Worm (Caenorhabditis elegans) whole organism, late embryonic: Measurements from ENCODE around the gene T18D3.6.

Experiments used
- C08G9.2 ChIP-seq: sonication (generic microtip); optimal IDR thresholded peaks from 2 replicates; lab custom pipeline; 2016; ENCODE audit warnings: mild to moderate bottlenecking, missing genetic modification characterization, moderate library complexity, missing compliant biosample characterization
- C38D4.7 ChIP-seq: fragments of 200-800 bp; sonication (Bioruptor generic); optimal IDR thresholded peaks from 2 replicates; lab custom pipeline; 2018; ENCODE audit warnings: mild to moderate bottlenecking, missing genetic modification characterization, moderate library complexity, missing compliant biosample characterization
- F13H6.1 ChIP-seq: sonication (generic microtip); optimal IDR thresholded peaks from 2 replicates; lab custom pipeline; 2016; ENCODE audit warnings: missing genetic modification characterization, missing compliant biosample characterization
- T23F11.4 ChIP-seq: fragments of 200-800 bp; sonication (Bioruptor generic); optimal IDR thresholded peaks from 2 replicates; lab custom pipeline; 2018; ENCODE audit warnings: mild to moderate bottlenecking, missing genetic modification characterization, missing compliant biosample characterization
- ahr-1 ChIP-seq: sonication (generic microtip); optimal IDR thresholded peaks from 2 replicates; lab custom pipeline; 2016; ENCODE audit warnings: missing genetic modification characterization, missing compliant biosample characterization
- ceh-14 ChIP-seq: sonication (generic microtip); optimal IDR thresholded peaks from 2 replicates; lab custom pipeline; 2016; ENCODE audit warnings: missing genotype, missing genetic modification characterization, missing compliant biosample characterization
- ceh-19 ChIP-seq: fragments of 200-800 bp; sonication (Bioruptor generic); optimal IDR thresholded peaks from 2 replicates; lab custom pipeline; 2018; ENCODE audit warnings: mild to moderate bottlenecking, missing genetic modification characterization, missing compliant biosample characterization
- ceh-2 ChIP-seq: sonication (generic microtip); optimal IDR thresholded peaks from 2 replicates; lab custom pipeline; 2016; ENCODE audit warnings: missing genotype, missing genetic modification characterization, missing compliant biosample characterization
- ceh-24 ChIP-seq: sonication (generic microtip); optimal IDR thresholded peaks from 2 replicates; lab custom pipeline; 2016; ENCODE audit warnings: mild to moderate bottlenecking, missing genetic modification characterization, missing compliant biosample characterization
- ceh-30 ChIP-seq: fragments of 150-350 bp; optimal IDR thresholded peaks from 2 replicates; lab custom pipeline; 2014; ENCODE audit warnings: missing biosample characterization, missing genetic modification characterization
- ceh-45 ChIP-seq: fragments of 200-800 bp; sonication (Bioruptor generic); IDR thresholded peaks from 2 replicates; pipeline ENCODE4 v1.3.6; 2022; ENCODE audit warnings: missing genetic modification reagents, missing genetic modification characterization, missing compliant biosample characterization
- ceh-6 ChIP-seq: fragments of 200-800 bp; sonication (Bioruptor generic); optimal IDR thresholded peaks from 2 replicates; lab custom pipeline; 2018; ENCODE audit warnings: mild to moderate bottlenecking, missing genetic modification characterization, missing compliant biosample characterization
- elt-2 ChIP-seq: sonication (generic microtip); optimal IDR thresholded peaks from 2 replicates; lab custom pipeline; 2016; ENCODE audit warnings: missing genetic modification reagents, missing genetic modification characterization, missing compliant biosample characterization
- elt-4 ChIP-seq: sonication (generic microtip); optimal IDR thresholded peaks from 2 replicates; lab custom pipeline; 2016; ENCODE audit warnings: missing genetic modification characterization, missing compliant biosample characterization
- ets-4 ChIP-seq: sonication (generic microtip); optimal IDR thresholded peaks from 2 replicates; lab custom pipeline; 2016; ENCODE audit warnings: missing genetic modification characterization, missing compliant biosample characterization
- fkh-10 ChIP-seq: fragments of 150-350 bp; optimal IDR thresholded peaks from 2 replicates; lab custom pipeline; 2014; ENCODE audit warnings: missing biosample characterization, missing genetic modification reagents, missing genetic modification characterization
- hlh-13 ChIP-seq: fragments of 200-800 bp; sonication (Bioruptor generic); optimal IDR thresholded peaks from 2 replicates; lab custom pipeline; 2018; ENCODE audit warnings: mild to moderate bottlenecking, missing genetic modification characterization, missing compliant biosample characterization
- lim-6 ChIP-seq: sonication (generic microtip); optimal IDR thresholded peaks from 2 replicates; lab custom pipeline; 2016; ENCODE audit warnings: missing genetic modification characterization, missing compliant biosample characterization
- mec-3 ChIP-seq: sonication (generic microtip); optimal IDR thresholded peaks from 2 replicates; lab custom pipeline; 2016; ENCODE audit warnings: borderline replicate concordance, missing genetic modification characterization, missing compliant biosample characterization
- nhr-11 ChIP-seq: fragments of 150-350 bp; optimal IDR thresholded peaks from 2 replicates; lab custom pipeline; 2014; ENCODE audit warnings: missing biosample characterization, missing genetic modification characterization
- npax-4 ChIP-seq: sonication (generic microtip); optimal IDR thresholded peaks from 2 replicates; lab custom pipeline; 2016; ENCODE audit warnings: missing genetic modification characterization, missing compliant biosample characterization
- odd-2 ChIP-seq: sonication (generic microtip); optimal IDR thresholded peaks from 2 replicates; lab custom pipeline; 2017; ENCODE audit warnings: antibody characterized with exemption, mild to moderate bottlenecking, missing genetic modification characterization, missing compliant biosample characterization
- pag-3 ChIP-seq: sonication (generic microtip); optimal IDR thresholded peaks from 2 replicates; lab custom pipeline; 2016; ENCODE audit warnings: missing compliant biosample characterization, missing genetic modification characterization, borderline replicate concordance
- pat-9 ChIP-seq: fragments of 200-800 bp; sonication (Bioruptor generic); optimal IDR thresholded peaks from 2 replicates; lab custom pipeline; 2018; ENCODE audit warnings: mild to moderate bottlenecking, missing genetic modification characterization, moderate library complexity, missing compliant biosample characterization
- pqm-1 ChIP-seq: sonication (generic microtip); optimal IDR thresholded peaks from 2 replicates; lab custom pipeline; 2016; ENCODE audit warnings: missing genetic modification characterization, missing compliant biosample characterization
- sox-2 ChIP-seq: fragments of 200-800 bp; sonication (Bioruptor generic); IDR thresholded peaks from 2 replicates; pipeline ENCODE4 v1.3.6; 2022; ENCODE audit warnings: missing genetic modification reagents, missing genetic modification characterization, missing compliant biosample characterization
- syd-9 ChIP-seq: sonication (generic microtip); optimal IDR thresholded peaks from 2 replicates; lab custom pipeline; 2016; ENCODE audit warnings: mild to moderate bottlenecking, missing genetic modification characterization, moderate library complexity, missing compliant biosample characterization
- tbx-7 ChIP-seq: sonication (generic microtip); optimal IDR thresholded peaks from 2 replicates; lab custom pipeline; 2016; ENCODE audit warnings: missing genotype, missing genetic modification characterization, missing compliant biosample characterization
- unc-3 ChIP-seq, 2 experiments: fragments of 200-800 bp in 1 of 2; sonication (Bioruptor generic) in 1 of 2; sonication (generic microtip) in 1 of 2; conservative IDR thresholded peaks in 1 of 2; optimal IDR thresholded peaks in 1 of 2; 2 replicates each; pipeline versions ENCODE4 v1.3.6 to Lab custom; 2016 to 2022; ENCODE audit warnings: missing compliant biosample characterization in 2 of 2, missing genetic modification characterization in 2 of 2, missing genetic modification reagents in 1 of 2
- unc-86 ChIP-seq: sonication (generic microtip); optimal IDR thresholded peaks from 2 replicates; lab custom pipeline; 2016; ENCODE audit warnings: missing genetic modification characterization, missing compliant biosample characterization
- zip-5 ChIP-seq: sonication (generic microtip); optimal IDR thresholded peaks from 2 replicates; lab custom pipeline; 2016; ENCODE audit warnings: missing genetic modification characterization, missing compliant biosample characterization
- ztf-16 ChIP-seq: sonication (generic microtip); optimal IDR thresholded peaks from 2 replicates; lab custom pipeline; 2017; ENCODE audit warnings: missing genetic modification characterization, missing compliant biosample characterization

T18D3.6 gene

ce11 chrX:12463504-12463903, 13.8 kb downstream of the T18D3.6 start, which contains the start of gene T18D3.5:
T18D3.5 (plus strand) TSS chrX:12463804.
- TF ChIP-seq zip-5 (tag; lab: Kevin White, UChicago) (no peak), ahr-1 (no peak), ztf-16 (tag; lab: Kevin White, UChicago) (no peak), sox-2 (no peak), pqm-1 (no peak), hlh-13 (GFP tag; lab: Kevin White, UChicago) (no peak), odd-2 (tag; lab: Kevin White, UChicago) (no peak), elt-4 (tag; lab: Kevin White, UChicago) (no peak), ets-4 (tag; lab: Kevin White, UChicago) (no peak)

ce11 chrX:12466769-12467168, 17.1 kb downstream of the T18D3.6 start, which contains the start of gene cdf-2:
cdf-2 (minus strand) TSS chrX:12466917.
- no peak for TF ChIP-seq unc-86 (tag; lab: Kevin White, UChicago)
- TF ChIP-seq, all 69 proteins: peak for 0

ce11 chrX:12467660-12468111, 18.0 kb downstream of the T18D3.6 start, which contains the start of gene myo-2:
myo-2 (plus strand) TSS chrX:12468061.
- TF ChIP-seq lim-6, result no peak
- TF ChIP-seq mec-3 (tag; lab: Kevin White, UChicago), result no peak
- TF ChIP-seq ceh-45 (GFP tag; lab: Robert Waterston, UW), result no peak
- no peak for TF ChIP-seq ceh-24 (tag; lab: Kevin White, UChicago)
- no peak for TF ChIP-seq nhr-11 (tag; lab: Kevin White, UChicago)
- no peak for TF ChIP-seq C08G9.2 (tag; lab: Kevin White, UChicago)
- no peak for TF ChIP-seq elt-2 (tag; lab: Kevin White, UChicago)
- TF ChIP-seq tbx-7 (tag; lab: Kevin White, UChicago), result no peak
- TF ChIP-seq C38D4.7 (GFP tag; lab: Kevin White, UChicago), result no peak
- no peak for TF ChIP-seq pat-9 (tag; lab: Kevin White, UChicago)
- TF ChIP-seq odd-2 (tag; lab: Kevin White, UChicago), result no peak
- no peak for TF ChIP-seq ceh-14 (tag; lab: Kevin White, UChicago)
- no peak for TF ChIP-seq ceh-19 (GFP tag; lab: Kevin White, UChicago)
- no peak for TF ChIP-seq syd-9 (tag; lab: Kevin White, UChicago)
- no peak for TF ChIP-seq F13H6.1 (tag; lab: Kevin White, UChicago)
- TF ChIP-seq pag-3 (tag; lab: Kevin White, UChicago), result no peak
- no peak for TF ChIP-seq T23F11.4 (GFP tag; lab: Kevin White, UChicago)
- TF ChIP-seq ceh-2 (tag; lab: Kevin White, UChicago), result no peak
- no peak for TF ChIP-seq npax-4 (tag; lab: Kevin White, UChicago)
- TF ChIP-seq ceh-6 (GFP tag; lab: Kevin White, UChicago), result no peak

DNA sequence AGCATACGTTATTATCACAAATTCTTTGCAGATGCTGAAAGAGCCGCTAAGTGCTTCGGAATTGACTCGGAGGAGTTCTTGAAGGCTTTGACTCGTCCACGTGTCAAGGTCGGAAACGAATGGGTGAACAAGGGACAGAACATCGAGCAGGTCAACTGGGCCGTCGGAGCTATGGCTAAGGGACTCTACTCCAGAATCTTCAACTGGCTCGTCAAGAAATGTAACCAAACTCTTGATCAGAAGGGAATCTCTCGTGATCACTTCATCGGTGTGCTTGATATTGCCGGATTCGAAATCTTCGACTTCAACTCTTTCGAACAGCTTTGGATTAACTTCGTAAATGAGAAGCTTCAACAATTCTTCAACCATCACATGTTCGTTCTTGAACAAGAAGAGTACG, 20.2 kb downstream of the T18D3.6 start:
- no peak for TF ChIP-seq F13H6.1 (tag; lab: Kevin White, UChicago)
- TF ChIP-seq tbx-7 (tag; lab: Kevin White, UChicago), result no peak
- TF ChIP-seq unc-3 (GFP tag; conservative IDR thresholded peaks at IDR 0.05; lab: Robert Waterston, UW), result no peak
- TF ChIP-seq unc-3 (tag; optimal IDR thresholded peaks at IDR 0.05; lab: Kevin White, UChicago), result no peak
- no peak for TF ChIP-seq ceh-14 (tag; lab: Kevin White, UChicago)
- TF ChIP-seq ceh-2 (tag; lab: Kevin White, UChicago), result no peak
- TF ChIP-seq ztf-16 (tag; lab: Kevin White, UChicago), result no peak
- TF ChIP-seq pqm-1, result no peak
- no peak for TF ChIP-seq elt-2 (tag; lab: Kevin White, UChicago)

- TF ChIP-seq fkh-10 (GFP tag; lab: Kevin White, UChicago) (no peak), tbx-7 (tag; lab: Kevin White, UChicago) (no peak), pag-3 (tag; lab: Kevin White, UChicago) (no peak), unc-3 (GFP tag; conservative IDR thresholded peaks at IDR 0.05; lab: Robert Waterston, UW) (no peak), unc-3 (tag; optimal IDR thresholded peaks at IDR 0.05; lab: Kevin White, UChicago) (no peak), elt-4 (tag; lab: Kevin White, UChicago) (no peak), elt-2 (tag; lab: Kevin White, UChicago) (no peak), ceh-45 (GFP tag; lab: Robert Waterston, UW) (no peak), ceh-30 (tag; lab: Kevin White, UChicago) (no peak)
These were observed 22.5 kb downstream of the T18D3.6 start for ce11 chrX:12472232-12472631.
